Worm (Caenorhabditis elegans) whole organism, L1 larva: Measurements from ENCODE around the gene fbxa-113.

Experiments used
- Y116A8C.19 ChIP-seq: sonication (generic microtip); optimal IDR thresholded peaks from 2 replicates; lab custom pipeline; 2016; ENCODE audit warnings: missing compliant biosample characterization, missing genetic modification characterization, borderline replicate concordance
- aly-2 ChIP-seq: fragments of 150-350 bp; optimal IDR thresholded peaks from 2 replicates; lab custom pipeline; 2014; ENCODE audit warnings: missing biosample characterization, missing genetic modification characterization
- ces-1 ChIP-seq: fragments of 150-350 bp; optimal IDR thresholded peaks from 2 replicates; lab custom pipeline; 2014; ENCODE audit warnings: missing biosample characterization, missing genetic modification reagents, missing genetic modification characterization
- efl-1 ChIP-seq, 4 experiments: fragments of 150-350 bp; optimal IDR thresholded peaks in 3 of 4; peaks in 1 of 4; 1 replicate in 1 of 4; 2 replicates in 3 of 4; lab custom pipeline; 2014; ENCODE audit warnings: missing biosample characterization in 2 of 4, missing genetic modification characterization in 2 of 4, missing genetic modification reagents in 2 of 4
- nhr-76 ChIP-seq: sonication (generic microtip); optimal IDR thresholded peaks from 2 replicates; lab custom pipeline; 2017; ENCODE audit warnings: missing biosample characterization, missing genetic modification characterization
- tlp-1 ChIP-seq: fragments of 150-350 bp; optimal IDR thresholded peaks from 2 replicates; lab custom pipeline; 2014; ENCODE audit warnings: missing biosample characterization, missing genetic modification characterization
- zag-1 ChIP-seq: fragments of 150-350 bp; optimal IDR thresholded peaks from 2 replicates; lab custom pipeline; 2014; ENCODE audit warnings: missing biosample characterization, missing genetic modification characterization

ce11 chrV:20161781-20162289 lies 41.4 kb upstream of the fbxa-113 start:
- TF ChIP-seq zag-1 (tag; lab: Kevin White, UChicago): no peak
- TF ChIP-seq ces-1 (GFP tag; lab: Kevin White, UChicago): no peak
- TF ChIP-seq aly-2 (tag; lab: Kevin White, UChicago): no peak
- no peak for TF ChIP-seq tlp-1
- no peak for TF ChIP-seq Y116A8C.19 (tag; lab: Kevin White, UChicago)
- no peak for TF ChIP-seq nhr-76 (tag; lab: Kevin White, UChicago)
- TF ChIP-seq efl-1 (optimal IDR thresholded peaks at IDR 0.05; lab: Kevin White, UChicago): no peak
- TF ChIP-seq efl-1 (GFP tag; optimal IDR thresholded peaks at IDR 0.05 in 1 of 2; lab: Kevin White, UChicago): no peak
